Fruit fly (Drosophila melanogaster) whole organism, wandering third instar larva: ENCODE results near the gene Shal.

ENCODE experiments used
- Abd-B ChIP-seq: fragments of >200 bp; optimal IDR thresholded peaks from 2 replicates; lab custom pipeline; 2017; ENCODE audit warnings: missing biosample characterization, missing genetic modification characterization
- CG32264 ChIP-seq: fragments of 200-800 bp; sonication (Bioruptor generic); optimal IDR thresholded peaks from 2 replicates; lab custom pipeline; 2016; ENCODE audit warnings: missing biosample characterization, missing genetic modification characterization
- CG9705 ChIP-seq: fragments of 200-800 bp; sonication (Bioruptor generic); optimal IDR thresholded peaks from 2 replicates; lab custom pipeline; 2018; ENCODE audit warnings: missing biosample characterization, mild to moderate bottlenecking, missing genetic modification characterization
- CrebA ChIP-seq: fragments of 200-800 bp; sonication (Bioruptor generic); optimal IDR thresholded peaks from 2 replicates; lab custom pipeline; 2016; ENCODE audit warnings: missing biosample characterization, mild to moderate bottlenecking, missing genetic modification characterization, borderline replicate concordance
- Dfd ChIP-seq: fragments of >200 bp; optimal IDR thresholded peaks from 2 replicates; lab custom pipeline; 2017; ENCODE audit warnings: missing biosample characterization, missing genetic modification characterization
- Dif ChIP-seq: fragments of 200-275, 200-300 bp; sonication (Bioruptor generic); optimal IDR thresholded peaks from 2 replicates; lab custom pipeline; 2018; ENCODE audit warnings: missing biosample characterization, missing genetic modification characterization; ENCODE audit not compliant: partially characterized antibody
- GATAd ChIP-seq: sonication (Bioruptor generic); optimal IDR thresholded peaks from 2 replicates; lab custom pipeline; 2016; ENCODE audit warnings: missing biosample characterization, missing genetic modification characterization
- HLH106 ChIP-seq: fragments of 200-800 bp; optimal IDR thresholded peaks from 3 replicates; lab custom pipeline; 2019; ENCODE audit warnings: missing biosample characterization, mild to moderate bottlenecking, missing genetic modification characterization, moderate library complexity
- Hnf4 ChIP-seq: fragments of 200-800 bp; sonication (Bioruptor generic); optimal IDR thresholded peaks from 2 replicates; lab custom pipeline; 2016; ENCODE audit warnings: missing biosample characterization, mild to moderate bottlenecking, missing genetic modification characterization
- Hr83 ChIP-seq: fragments of 200-300 bp; sonication (Bioruptor generic); optimal IDR thresholded peaks from 2 replicates; lab custom pipeline; 2016; ENCODE audit warnings: missing biosample characterization, mild to moderate bottlenecking, missing genetic modification characterization, moderate library complexity; ENCODE audit not compliant: poor library complexity, severe bottlenecking
- Jra ChIP-seq: sonication (Bioruptor generic); optimal IDR thresholded peaks from 2 replicates; lab custom pipeline; 2016; ENCODE audit warnings: missing biosample characterization, missing genetic modification characterization
- Mio ChIP-seq: sonication (Bioruptor generic); optimal IDR thresholded peaks from 2 replicates; lab custom pipeline; 2016; ENCODE audit warnings: missing biosample characterization, missing genetic modification characterization
- Myc ChIP-seq: fragments of >200 bp; optimal IDR thresholded peaks from 2 replicates; lab custom pipeline; 2017
- N ChIP-seq: fragments of >200 bp; optimal IDR thresholded peaks from 2 replicates; lab custom pipeline; 2018; ENCODE audit warnings: missing biosample characterization, missing external identifiers, missing genetic modification characterization
- OdsH ChIP-seq: fragments of 200-800 bp; sonication (Bioruptor generic); optimal IDR thresholded peaks from 2 replicates; lab custom pipeline; 2016; ENCODE audit warnings: missing biosample characterization, mild to moderate bottlenecking, missing genetic modification characterization
- Rel ChIP-seq, 2 experiments: fragments of 200-800 bp; sonication (Bioruptor generic) in 1 of 2; optimal IDR thresholded peaks; 2 replicates in 1 of 2; 3 replicates in 1 of 2; lab custom pipeline; 2016 to 2019; ENCODE audit warnings: mild to moderate bottlenecking in 2 of 2, missing biosample characterization in 2 of 2, missing genetic modification characterization in 2 of 2, moderate library complexity in 1 of 2
- Sp1 ChIP-seq: fragments of 200-800 bp; sonication (Bioruptor generic); optimal IDR thresholded peaks from 3 replicates; lab custom pipeline; 2019; ENCODE audit warnings: missing biosample characterization, mild to moderate bottlenecking, missing genetic modification characterization, moderate library complexity
- Vsx2 ChIP-seq: fragments of 200-300, 225-300 bp; sonication (Bioruptor generic); optimal IDR thresholded peaks from 2 replicates; lab custom pipeline; 2018; ENCODE audit warnings: missing biosample characterization, missing genetic modification characterization; ENCODE audit not compliant: partially characterized antibody
- brk ChIP-seq: fragments of 200-800 bp; sonication (Bioruptor generic); optimal IDR thresholded peaks from 2 replicates; lab custom pipeline; 2016; ENCODE audit warnings: missing biosample characterization, mild to moderate bottlenecking, missing genetic modification characterization
- dl ChIP-seq, 2 experiments: fragments of 175-275, 200-275 bp in 1 of 2; fragments of 200-275 bp in 1 of 2; sonication (Bioruptor generic); optimal IDR thresholded peaks; lab custom pipeline; 2018; ENCODE audit warnings: mild to moderate bottlenecking in 2 of 2, missing biosample characterization in 2 of 2, missing genetic modification characterization in 2 of 2, moderate library complexity in 2 of 2; ENCODE audit not compliant: partially characterized antibody in 2 of 2, insufficient read depth in 1 of 2
- dmrt93B ChIP-seq: fragments of 200-800 bp; sonication (Bioruptor generic); optimal IDR thresholded peaks from 2 replicates; lab custom pipeline; 2018; ENCODE audit warnings: missing biosample characterization, mild to moderate bottlenecking, missing genetic modification characterization
- dsf ChIP-seq: sonication (Bioruptor generic); optimal IDR thresholded peaks from 2 replicates; lab custom pipeline; 2016; ENCODE audit warnings: missing biosample characterization, missing genetic modification characterization, borderline replicate concordance
- ey ChIP-seq: fragments of 200-800 bp; sonication (Bioruptor generic); optimal IDR thresholded peaks from 2 replicates; lab custom pipeline; 2016; ENCODE audit warnings: missing biosample characterization, missing genetic modification characterization
- foxo ChIP-seq, 2 experiments: fragments of 200-800 bp; sonication (Bioruptor generic); optimal IDR thresholded peaks; 2 replicates in 1 of 2; 3 replicates in 1 of 2; lab custom pipeline; 2016 to 2017; ENCODE audit warnings: missing biosample characterization in 2 of 2, missing genetic modification characterization in 2 of 2
- fru ChIP-seq: fragments of 200-800 bp; sonication (Bioruptor generic); optimal IDR thresholded peaks from 3 replicates; lab custom pipeline; 2016; ENCODE audit warnings: missing biosample characterization, mild to moderate bottlenecking, missing genetic modification characterization
- h ChIP-seq: fragments of 200-800 bp; sonication (Bioruptor generic); optimal IDR thresholded peaks from 3 replicates; lab custom pipeline; 2016; ENCODE audit warnings: missing biosample characterization, mild to moderate bottlenecking, missing genetic modification characterization
- lola ChIP-seq: fragments of >200 bp; optimal IDR thresholded peaks from 2 replicates; lab custom pipeline; 2017; ENCODE audit warnings: missing biosample characterization, missing genetic modification characterization
- pan ChIP-seq: fragments of >200 bp; optimal IDR thresholded peaks from 2 replicates; lab custom pipeline; 2017
- psq ChIP-seq: fragments of 200-800 bp; sonication (Bioruptor generic); optimal IDR thresholded peaks from 3 replicates; lab custom pipeline; 2017; ENCODE audit warnings: missing biosample characterization, mild to moderate bottlenecking, missing genetic modification characterization, moderate library complexity
- rgr ChIP-seq: fragments of 200-800 bp; sonication (Bioruptor generic); optimal IDR thresholded peaks from 3 replicates; lab custom pipeline; 2016; ENCODE audit warnings: missing biosample characterization, mild to moderate bottlenecking, missing genetic modification characterization
- sage ChIP-seq: fragments of 200-800 bp; sonication (Bioruptor generic); optimal IDR thresholded peaks from 2 replicates; lab custom pipeline; 2016; ENCODE audit warnings: missing biosample characterization, mild to moderate bottlenecking, missing genetic modification characterization
- sv ChIP-seq: fragments of 200-800 bp; sonication (Bioruptor generic); optimal IDR thresholded peaks from 3 replicates; lab custom pipeline; 2016; ENCODE audit warnings: missing biosample characterization, missing genetic modification characterization
- tai ChIP-seq: sonication (Bioruptor generic); optimal IDR thresholded peaks from 2 replicates; lab custom pipeline; 2016; ENCODE audit warnings: missing biosample characterization, missing genetic modification characterization
- woc ChIP-seq: sonication (Bioruptor generic); optimal IDR thresholded peaks from 2 replicates; lab custom pipeline; 2016; ENCODE audit warnings: missing biosample characterization, mild to moderate bottlenecking, missing genetic modification characterization

The Shal gene

DNA sequence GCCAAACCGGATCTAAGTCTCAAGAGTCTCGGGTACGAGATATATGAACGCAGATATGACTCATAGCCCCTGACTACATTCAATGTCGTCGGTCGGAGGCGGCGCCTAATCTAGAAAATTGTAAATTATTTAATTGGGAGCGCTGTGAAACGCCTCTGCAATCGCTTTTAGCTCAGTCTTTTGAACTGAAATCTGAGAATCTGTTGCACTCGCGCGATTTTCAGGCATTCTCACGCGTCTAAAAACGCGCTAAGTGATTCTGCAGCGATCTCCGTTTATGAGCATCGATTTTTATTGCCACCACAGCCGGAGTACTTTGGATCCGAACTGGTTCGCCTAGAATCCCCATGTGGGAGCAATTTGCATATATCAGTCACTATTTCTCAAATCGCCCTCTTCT, 55.8 kb downstream of the Shal start:
- TF ChIP-seq dmrt93B (GFP tag; lab: Kevin White, UChicago) = no peak
- TF ChIP-seq psq (GFP tag; lab: Kevin White, UChicago) = no peak
- TF ChIP-seq lola (GFP tag; lab: Kevin White, UChicago) = no peak
- TF ChIP-seq sv (GFP tag; lab: Kevin White, UChicago) = no peak
- TF ChIP-seq Vsx2 (GFP tag; lab: Kevin White, UChicago) = no peak
- TF ChIP-seq fru (GFP tag; lab: Kevin White, UChicago) = no peak
- TF ChIP-seq h (GFP tag; lab: Kevin White, UChicago) = no peak
- no peak for TF ChIP-seq woc
- TF ChIP-seq Myc = no peak
- TF ChIP-seq rgr = no peak
- TF ChIP-seq CG32264 (GFP tag; lab: Kevin White, UChicago) = no peak
- TF ChIP-seq Abd-B (GFP tag; lab: Kevin White, UChicago) = no peak
- no peak for TF ChIP-seq pan (lab: Kevin White, UChicago)
- TF ChIP-seq Mio (GFP tag; lab: Kevin White, UChicago) = no peak
- no peak for TF ChIP-seq sage (GFP tag; lab: Kevin White, UChicago)
- TF ChIP-seq Rel (GFP tag; optimal IDR thresholded peaks at IDR 0.05; lab: Kevin White, UChicago) = no peak
- no peak for TF ChIP-seq Rel (tag; optimal IDR thresholded peaks at IDR 0.05; lab: Kevin White, UChicago)
- TF ChIP-seq GATAd = no peak

- TF ChIP-seq dmrt93B (GFP tag; lab: Kevin White, UChicago) (no peak), lola (GFP tag; lab: Kevin White, UChicago) (no peak), Hnf4 (GFP tag; lab: Kevin White, UChicago) (no peak), Dfd (GFP tag; lab: Kevin White, UChicago) (no peak), sage (GFP tag; lab: Kevin White, UChicago) (no peak), dl (GFP tag; optimal IDR thresholded peaks at IDR 0.05; lab: Kevin White, UChicago; ENCODE audit: insufficient read depth in 1 of 2, partially characterized antibody in 2 of 2) (no peak), Myc (no peak), pan (lab: Kevin White, UChicago) (no peak), CrebA (no peak)
- TF ChIP-seq, all 38 proteins: peak for 0
Observed at dm6 chr3L:19525736-19526135, 58.6 kb downstream of the Shal start.

- TF ChIP-seq dsf (no peak), N (GFP tag; lab: Kevin White, UChicago) (no peak)
Observed at dm6 chr3L:19524690-19525089, 59.7 kb downstream of the Shal start.

dm6 chr3L:19521093-19521492, 63.3 kb downstream of the Shal start:
- TF ChIP-seq N (GFP tag; lab: Kevin White, UChicago) = no peak
- no peak for TF ChIP-seq ey (GFP tag; lab: Kevin White, UChicago)
- no peak for TF ChIP-seq dsf
- no peak for TF ChIP-seq tai
- no peak for TF ChIP-seq fru (GFP tag; lab: Kevin White, UChicago)
- no peak for TF ChIP-seq Jra
- no peak for TF ChIP-seq rgr
- TF ChIP-seq Dif (GFP tag; lab: Kevin White, UChicago) = no peak
- TF ChIP-seq CrebA = no peak

- TF ChIP-seq sage (GFP tag; lab: Kevin White, UChicago) = no peak
- TF ChIP-seq Dif (GFP tag; lab: Kevin White, UChicago) = no peak
- TF ChIP-seq psq (GFP tag; lab: Kevin White, UChicago) = no peak
- no peak for TF ChIP-seq CG9705
- no peak for TF ChIP-seq brk (GFP tag; lab: Kevin White, UChicago)
- no peak for TF ChIP-seq GATAd
- TF ChIP-seq CrebA = no peak
Observed at dm6 chr3L:19520645-19521044, 63.7 kb downstream of the Shal start, which contains the start of gene Cpr76Bc. Gene Cpr76Bc (plus strand): TSS chr3L:19520945.

dm6 chr3L:19519349-19519748, 65.0 kb downstream of the Shal start, which contains the start of gene Cpr76Bb:
Gene Cpr76Bb (plus strand): TSS chr3L:19519649.
- TF ChIP-seq fru (GFP tag; lab: Kevin White, UChicago) (no peak), OdsH (GFP tag; lab: Kevin White, UChicago) (no peak), Sp1 (GFP tag; lab: Kevin White, UChicago) (no peak), ey (GFP tag; lab: Kevin White, UChicago) (no peak), Mio (GFP tag; lab: Kevin White, UChicago) (no peak), CrebA (no peak), HLH106 (no peak), Hr83 (GFP tag; lab: Kevin White, UChicago) (no peak), Vsx2 (GFP tag; lab: Kevin White, UChicago) (no peak), CG32264 (GFP tag; lab: Kevin White, UChicago) (no peak), CG9705 (no peak), lola (GFP tag; lab: Kevin White, UChicago) (no peak), N (GFP tag; lab: Kevin White, UChicago) (no peak), rgr (no peak), tai (no peak), foxo (GFP tag; optimal IDR thresholded peaks at IDR 0.05; lab: Kevin White, UChicago) (no peak)
